Worm (Caenorhabditis elegans) whole organism, L1 larva: ENCODE results near the gene col-166.

Experiments used
- F16B12.6 ChIP-seq: fragments of 150-350 bp; optimal IDR thresholded peaks from 2 replicates; lab custom pipeline; 2014; ENCODE audit warnings: missing biosample characterization, missing genetic modification characterization
- aha-1 ChIP-seq: fragments of 150-350 bp; optimal IDR thresholded peaks from 2 replicates; lab custom pipeline; 2014; ENCODE audit warnings: missing biosample characterization, missing genetic modification characterization
- aly-2 ChIP-seq: fragments of 150-350 bp; optimal IDR thresholded peaks from 2 replicates; lab custom pipeline; 2014; ENCODE audit warnings: missing biosample characterization, missing genetic modification characterization
- ama-1 ChIP-seq: fragments of 150-350 bp; optimal IDR thresholded peaks from 2 replicates; lab custom pipeline; 2014
- blmp-1 ChIP-seq: fragments of 150-350 bp; optimal IDR thresholded peaks from 2 replicates; lab custom pipeline; 2014; ENCODE audit warnings: missing biosample characterization, missing genetic modification characterization
- ceh-88 ChIP-seq: fragments of 200-800 bp; sonication (Bioruptor generic); IDR thresholded peaks from 2 replicates; pipeline ENCODE4 v1.3.6; 2022; ENCODE audit warnings: missing genetic modification characterization, missing compliant biosample characterization
- ces-1 ChIP-seq: fragments of 150-350 bp; optimal IDR thresholded peaks from 2 replicates; lab custom pipeline; 2014; ENCODE audit warnings: missing biosample characterization, missing genetic modification reagents, missing genetic modification characterization
- dsc-1 ChIP-seq: sonication (generic microtip); optimal IDR thresholded peaks from 2 replicates; lab custom pipeline; 2016; ENCODE audit warnings: mild to moderate bottlenecking, missing genetic modification characterization, missing compliant biosample characterization
- efl-1 ChIP-seq, 4 experiments: fragments of 150-350 bp; optimal IDR thresholded peaks in 3 of 4; peaks in 1 of 4; 1 replicate in 1 of 4; 2 replicates in 3 of 4; lab custom pipeline; 2014; ENCODE audit warnings: missing biosample characterization in 2 of 4, missing genetic modification characterization in 2 of 4, missing genetic modification reagents in 2 of 4
- efl-3 ChIP-seq: fragments of 200-800 bp; sonication (Bioruptor generic); optimal IDR thresholded peaks from 2 replicates; lab custom pipeline; 2018; ENCODE audit warnings: mild to moderate bottlenecking, missing genetic modification characterization, missing compliant biosample characterization
- egl-13 ChIP-seq: sonication (generic microtip); optimal IDR thresholded peaks from 2 replicates; lab custom pipeline; 2016; ENCODE audit warnings: missing genotype, missing genetic modification reagents, missing genetic modification characterization, missing compliant biosample characterization
- elt-3 ChIP-seq, 6 experiments: fragments of 150-350 bp in 1 of 6; sonication (generic microtip); optimal IDR thresholded peaks; 2 replicates each; lab custom pipeline; 2017 to 2018; ENCODE audit warnings: missing biosample characterization in 6 of 6, missing genetic modification characterization in 6 of 6, inconsistent platforms in 1 of 6
- ets-5 ChIP-seq: fragments of 200-800 bp; sonication (Bioruptor generic); IDR thresholded peaks from 2 replicates; pipeline ENCODE4 v1.3.6; 2022; ENCODE audit warnings: missing genetic modification characterization, missing compliant biosample characterization
- fkh-10 ChIP-seq: sonication (generic microtip); optimal IDR thresholded peaks from 2 replicates; lab custom pipeline; 2017; ENCODE audit warnings: missing biosample characterization, missing genetic modification reagents, missing genetic modification characterization
- fkh-4 ChIP-seq: sonication (generic microtip); optimal IDR thresholded peaks from 2 replicates; lab custom pipeline; 2016; ENCODE audit warnings: missing compliant biosample characterization, missing genetic modification characterization, borderline replicate concordance
- hlh-17 ChIP-seq: fragments of 200-800 bp; sonication (Bioruptor generic); optimal IDR thresholded peaks from 2 replicates; lab custom pipeline; 2018; ENCODE audit warnings: missing genetic modification characterization, mild to moderate bottlenecking, missing compliant biosample characterization, moderate library complexity, borderline replicate concordance
- hlh-4 ChIP-seq: sonication (generic microtip); optimal IDR thresholded peaks from 2 replicates; lab custom pipeline; 2016; ENCODE audit warnings: mild to moderate bottlenecking, missing genetic modification characterization, missing compliant biosample characterization
- lin-13 ChIP-seq: fragments of 150-350 bp; optimal IDR thresholded peaks from 2 replicates; lab custom pipeline; 2014; ENCODE audit warnings: missing biosample characterization, missing genetic modification reagents, missing genetic modification characterization
- lin-14 ChIP-seq: fragments of 200-800 bp; sonication (Bioruptor generic); optimal IDR thresholded peaks from 2 replicates; lab custom pipeline; 2018; ENCODE audit warnings: mild to moderate bottlenecking, missing genetic modification characterization, moderate library complexity, missing compliant biosample characterization
- lsy-2 ChIP-seq, 2 experiments: fragments of 150-350 bp; optimal IDR thresholded peaks; 2 replicates each; lab custom pipeline; 2014; ENCODE audit warnings: missing biosample characterization in 2 of 2, missing genetic modification characterization in 2 of 2
- mef-2 ChIP-seq: fragments of 150-350 bp; optimal IDR thresholded peaks from 2 replicates; lab custom pipeline; 2014; ENCODE audit warnings: missing biosample characterization, missing genetic modification characterization
- mep-1 ChIP-seq: fragments of 150-350 bp; optimal IDR thresholded peaks from 2 replicates; lab custom pipeline; 2014; ENCODE audit warnings: missing biosample characterization, missing genetic modification characterization
- nhr-12 ChIP-seq: sonication (generic microtip); optimal IDR thresholded peaks from 2 replicates; lab custom pipeline; 2017; ENCODE audit warnings: missing biosample characterization, missing genetic modification characterization
- nhr-19 ChIP-seq: fragments of 200-800 bp; sonication (Bioruptor generic); conservative IDR thresholded peaks from 2 replicates; pipeline ENCODE4 v1.3.6; 2022; ENCODE audit warnings: missing genetic modification characterization, missing compliant biosample characterization
- nhr-20 ChIP-seq: sonication (generic microtip); optimal IDR thresholded peaks from 2 replicates; lab custom pipeline; 2016; ENCODE audit warnings: mild to moderate bottlenecking, missing genetic modification characterization, missing compliant biosample characterization
- nhr-237 ChIP-seq: fragments of 150-350 bp; optimal IDR thresholded peaks from 2 replicates; lab custom pipeline; 2014; ENCODE audit warnings: missing biosample characterization, missing genetic modification characterization
- nhr-28 ChIP-seq: fragments of 150-350 bp; optimal IDR thresholded peaks from 2 replicates; lab custom pipeline; 2014; ENCODE audit warnings: missing biosample characterization, missing genetic modification characterization
- nhr-47 ChIP-seq: sonication (generic microtip); optimal IDR thresholded peaks from 2 replicates; lab custom pipeline; 2016; ENCODE audit warnings: mild to moderate bottlenecking, missing genetic modification characterization, moderate library complexity, missing compliant biosample characterization
- nhr-71 ChIP-seq: sonication (generic microtip); optimal IDR thresholded peaks from 2 replicates; lab custom pipeline; 2016; ENCODE audit warnings: mild to moderate bottlenecking, missing genetic modification characterization, moderate library complexity, missing compliant biosample characterization
- nhr-77 ChIP-seq: fragments of 150-350 bp; optimal IDR thresholded peaks from 2 replicates; lab custom pipeline; 2014; ENCODE audit warnings: missing biosample characterization, missing genetic modification characterization
- nhr-84 ChIP-seq: sonication (generic microtip); optimal IDR thresholded peaks from 2 replicates; lab custom pipeline; 2017; ENCODE audit warnings: missing biosample characterization, missing genetic modification characterization
- nhr-85 ChIP-seq: sonication (generic microtip); peaks from one replicate; lab custom pipeline; 2016; ENCODE audit warnings: missing genetic modification characterization, inconsistent platforms, missing compliant biosample characterization
- nhr-90 ChIP-seq: sonication (generic microtip); optimal IDR thresholded peaks from 2 replicates; lab custom pipeline; 2016; ENCODE audit warnings: mild to moderate bottlenecking, missing genetic modification characterization, missing compliant biosample characterization; ENCODE audit not compliant: poor library complexity
- pag-3 ChIP-seq: sonication (generic microtip); optimal IDR thresholded peaks from 2 replicates; lab custom pipeline; 2017; ENCODE audit warnings: missing genetic modification characterization, mild to moderate bottlenecking, missing compliant biosample characterization, antibody characterized with exemption, borderline replicate concordance; ENCODE audit not compliant: insufficient read depth
- pax-3 ChIP-seq: fragments of 200-800 bp; sonication (Bioruptor generic); optimal IDR thresholded peaks from 2 replicates; lab custom pipeline; 2018; ENCODE audit warnings: mild to moderate bottlenecking, missing genetic modification characterization, moderate library complexity, missing compliant biosample characterization
- snu-23 ChIP-seq: sonication (generic microtip); optimal IDR thresholded peaks from 2 replicates; lab custom pipeline; 2016; ENCODE audit warnings: missing genetic modification characterization, missing compliant biosample characterization
- sox-4 ChIP-seq: sonication (generic microtip); optimal IDR thresholded peaks from 2 replicates; lab custom pipeline; 2016; ENCODE audit warnings: missing genetic modification characterization, missing compliant biosample characterization
- sptf-1 ChIP-seq: fragments of 150-350 bp; optimal IDR thresholded peaks from 2 replicates; lab custom pipeline; 2014; ENCODE audit warnings: missing biosample characterization, missing genetic modification characterization
- sup-37 ChIP-seq: fragments of 200-800 bp; sonication (Bioruptor generic); optimal IDR thresholded peaks from 2 replicates; lab custom pipeline; 2018; ENCODE audit warnings: mild to moderate bottlenecking, missing genetic modification characterization, missing compliant biosample characterization
- tbx-2 ChIP-seq: sonication (generic microtip); optimal IDR thresholded peaks from 2 replicates; lab custom pipeline; 2016; ENCODE audit warnings: missing genetic modification characterization, missing compliant biosample characterization
- unc-30 ChIP-seq: sonication (generic microtip); optimal IDR thresholded peaks from 2 replicates; lab custom pipeline; 2017; ENCODE audit warnings: missing biosample characterization, missing genetic modification characterization
- unc-62 ChIP-seq: fragments of 150-350 bp; optimal IDR thresholded peaks from 2 replicates; lab custom pipeline; 2014; ENCODE audit warnings: missing biosample characterization, missing genetic modification reagents, missing genetic modification characterization
- unc-98 ChIP-seq: fragments of 200-800 bp; sonication (Bioruptor generic); IDR thresholded peaks from 2 replicates; pipeline ENCODE4 v1.3.6; 2022; ENCODE audit warnings: missing genetic modification characterization, missing compliant biosample characterization
- vab-15 ChIP-seq: sonication (generic microtip); optimal IDR thresholded peaks from 2 replicates; lab custom pipeline; 2017; ENCODE audit warnings: missing genotype, mild to moderate bottlenecking, missing genetic modification characterization, missing compliant biosample characterization
- xbp-1 ChIP-seq: sonication (generic microtip); optimal IDR thresholded peaks from 2 replicates; lab custom pipeline; 2016; ENCODE audit warnings: missing genetic modification characterization, missing compliant biosample characterization
- zip-4 ChIP-seq: fragments of 200-800 bp; sonication (Bioruptor generic); optimal IDR thresholded peaks from 2 replicates; lab custom pipeline; 2018; ENCODE audit warnings: mild to moderate bottlenecking, missing genetic modification characterization, moderate library complexity, missing compliant biosample characterization

The col-166 gene

ce11 chrX:6280998-6281397, 1.2 kb downstream of the col-166 start:
- TF ChIP-seq ama-1 (peak; percentile 79), lsy-2 (tag; optimal IDR thresholded peaks at IDR 0.05; lab: Kevin White, UChicago) (no peak), nhr-47 (tag; lab: Kevin White, UChicago) (peak; percentile 34), nhr-237 (tag; lab: Kevin White, UChicago) (no peak), ces-1 (GFP tag; lab: Kevin White, UChicago) (no peak), pax-3 (tag; lab: Kevin White, UChicago) (no peak), nhr-19 (GFP tag; lab: Robert Waterston, UW) (0 out of 2 replicates have a peak, but pooled peaks have one; percentile 17), dsc-1 (no peak), nhr-85 (tag; lab: Kevin White, UChicago) (peak; percentile 77), elt-3 (tag; optimal IDR thresholded peaks at IDR 0.05; lab: Kevin White, UChicago) (peak in 1 of 6 experiments; percentile 53), F16B12.6 (tag; lab: Kevin White, UChicago) (no peak), nhr-77 (tag; lab: Kevin White, UChicago) (no peak), lin-13 (GFP tag; lab: Kevin White, UChicago) (no peak), blmp-1 (tag; lab: Kevin White, UChicago) (peak; percentile 3), nhr-12 (tag; lab: Kevin White, UChicago) (no peak), sox-4 (tag; lab: Kevin White, UChicago) (no peak), aha-1 (no peak), lin-14 (GFP tag; lab: Kevin White, UChicago) (peak; percentile 28), mep-1 (tag; lab: Kevin White, UChicago) (no peak), ets-5 (GFP tag; lab: Robert Waterston, UW) (no peak), ceh-88 (GFP tag; lab: Robert Waterston, UW) (no peak), hlh-17 (GFP tag; lab: Kevin White, UChicago) (no peak), nhr-90 (tag; lab: Kevin White, UChicago) (peak; percentile 29), nhr-71 (tag; lab: Kevin White, UChicago) (peak; percentile 13), efl-3 (no peak), aly-2 (tag; lab: Kevin White, UChicago) (peak; percentile 56)
- TF ChIP-seq, all 84 proteins: peak for 10

- TF ChIP-seq ama-1 (no peak), unc-30 (tag; lab: Kevin White, UChicago) (no peak)
Measured at ce11 chrX:6286154-6286553, 6.3 kb downstream of the col-166 start.

ce11 chrX:6289038-6289437, 9.2 kb downstream of the col-166 start:
- TF ChIP-seq nhr-84 (no peak), nhr-85 (tag; lab: Kevin White, UChicago) (no peak), snu-23 (GFP tag; lab: Kevin White, UChicago) (no peak), xbp-1 (tag; lab: Kevin White, UChicago) (no peak), lin-13 (GFP tag; lab: Kevin White, UChicago) (no peak), tbx-2 (tag; lab: Kevin White, UChicago) (no peak), nhr-20 (no peak), unc-62 (GFP tag; lab: Kevin White, UChicago) (no peak), nhr-28 (tag; lab: Kevin White, UChicago) (no peak), ama-1 (no peak), zip-4 (GFP tag; lab: Kevin White, UChicago) (no peak), ces-1 (GFP tag; lab: Kevin White, UChicago) (no peak), aly-2 (tag; lab: Kevin White, UChicago) (no peak), hlh-17 (GFP tag; lab: Kevin White, UChicago) (no peak), unc-30 (tag; lab: Kevin White, UChicago) (no peak), fkh-10 (no peak), pax-3 (tag; lab: Kevin White, UChicago) (no peak)

ce11 chrX:6291632-6292031, 11.8 kb downstream of the col-166 start, which contains the start of gene lev-9:
Gene lev-9 (minus strand): TSS chrX:6291732.
- TF ChIP-seq xbp-1 (tag; lab: Kevin White, UChicago) (no peak), mep-1 (tag; lab: Kevin White, UChicago) (no peak), mef-2 (tag; lab: Kevin White, UChicago) (no peak), unc-98 (GFP tag; lab: Robert Waterston, UW) (no peak), aha-1 (no peak), sptf-1 (tag; lab: Kevin White, UChicago) (no peak), aly-2 (tag; lab: Kevin White, UChicago) (no peak), fkh-10 (no peak), vab-15 (tag; lab: Kevin White, UChicago) (no peak), lsy-2 (tag; optimal IDR thresholded peaks at IDR 0.05; lab: Kevin White, UChicago) (no peak), unc-30 (tag; lab: Kevin White, UChicago) (no peak), efl-1 (optimal IDR thresholded peaks at IDR 0.05; lab: Kevin White, UChicago) (no peak), efl-1 (GFP tag; optimal IDR thresholded peaks at IDR 0.05 in 1 of 2; lab: Kevin White, UChicago) (no peak), pag-3 (tag; lab: Kevin White, UChicago) (no peak), hlh-4 (tag; lab: Kevin White, UChicago) (no peak), egl-13 (no peak), fkh-4 (tag; lab: Kevin White, UChicago) (no peak), sup-37 (GFP tag; lab: Kevin White, UChicago) (no peak)
